In genomic region chr3L:4543034-4543806, dm6 we compare ENCODE assay signal across 1 fruit fly cellular context.
TF ChIP-seq lines count a peak whose summit lies in the region.

No protein-coding gene starts in this region.

TF ChIP-seq in whole organism, embryonic, 481 proteins besides CTCF, POLR2A, EP300 and RAD21 (continued from another document):
- peak; percentile 80 for TF ChIP-seq CG2120 (GFP tag; optimal IDR thresholded peaks at IDR 0.05; lab: Kevin White, UChicago)
- no peak for TF ChIP-seq CG7556 (GFP tag; optimal IDR thresholded peaks at IDR 0.05; lab: Kevin White, UChicago)
- TF ChIP-seq Rx (GFP tag; IDR thresholded peaks at IDR 0.05; lab: Robert Waterston, UW): no peak
- TF ChIP-seq HmgD (GFP tag; optimal IDR thresholded peaks at IDR 0.05; lab: Kevin White, UChicago): peak; percentile 25
- no peak for TF ChIP-seq CG3407 (GFP tag; optimal IDR thresholded peaks at IDR 0.05; lab: Kevin White, UChicago)
- TF ChIP-seq CG2875 (GFP tag; optimal IDR thresholded peaks at IDR 0.05; lab: Kevin White, UChicago): no peak
- no peak for TF ChIP-seq run (tag; optimal IDR thresholded peaks at IDR 0.05; lab: Kevin White, UChicago)
- no peak for TF ChIP-seq CG4820 (GFP tag; optimal IDR thresholded peaks at IDR 0.05; lab: Kevin White, UChicago)
- TF ChIP-seq Dip2 (GFP tag; IDR thresholded peaks at IDR 0.05; lab: Robert Waterston, UW): no peak
- no peak for TF ChIP-seq CG3065 (GFP tag; optimal IDR thresholded peaks at IDR 0.05; lab: Kevin White, UChicago)
- TF ChIP-seq luna (GFP tag; optimal IDR thresholded peaks at IDR 0.05; lab: Kevin White, UChicago): no peak
- no peak for TF ChIP-seq CG8388 (GFP tag; optimal IDR thresholded peaks at IDR 0.05; lab: Kevin White, UChicago)
- TF ChIP-seq CG10147 (GFP tag; optimal IDR thresholded peaks at IDR 0.05; lab: Kevin White, UChicago): no peak
- TF ChIP-seq CG1529 (GFP tag; optimal IDR thresholded peaks at IDR 0.05; lab: Kevin White, UChicago): no peak
- TF ChIP-seq toy (GFP tag; IDR thresholded peaks at IDR 0.05; lab: Robert Waterston, UW): no peak
- TF ChIP-seq corto (GFP tag; optimal IDR thresholded peaks at IDR 0.05; lab: Kevin White, UChicago): peak; percentile 26
- peak; percentile 49 for TF ChIP-seq Side (GFP tag; optimal IDR thresholded peaks at IDR 0.05; lab: Kevin White, UChicago)
- peak; percentile 43; the same call in 1 of the 2 replicates for TF ChIP-seq chm (GFP tag; IDR thresholded peaks at IDR 0.05; lab: Robert Waterston, UW)
- no peak for TF ChIP-seq MESR4 (GFP tag; optimal IDR thresholded peaks at IDR 0.05; lab: Kevin White, UChicago)
- TF ChIP-seq CG18764 (GFP tag; optimal IDR thresholded peaks at IDR 0.05; lab: Kevin White, UChicago): no peak
- no peak for TF ChIP-seq bigmax (GFP tag; optimal IDR thresholded peaks at IDR 0.05; lab: Kevin White, UChicago)
- TF ChIP-seq NFAT (GFP tag; IDR thresholded peaks at IDR 0.05; lab: Robert Waterston, UW): peak; percentile 60
- TF ChIP-seq CG6272 (GFP tag; IDR thresholded peaks at IDR 0.05; lab: Robert Waterston, UW): no peak
- TF ChIP-seq ind (GFP tag; optimal IDR thresholded peaks at IDR 0.05; lab: Kevin White, UChicago): peak; percentile 40
- TF ChIP-seq Dll (GFP tag; IDR thresholded peaks at IDR 0.05; lab: Robert Waterston, UW; ENCODE audit: partially characterized antibody): no peak
